Fruit fly (Drosophila melanogaster) whole organism, prepupa: ENCODE measurements around the gene Aptx.

Experiments
- CG1621 ChIP-seq: fragments of 200-800 bp; sonication (Bioruptor generic); optimal IDR thresholded peaks from 3 replicates; lab custom pipeline; 2018; ENCODE audit warnings: missing biosample characterization, mild to moderate bottlenecking, missing genetic modification characterization
- CG6854 ChIP-seq: fragments of 200-800 bp; sonication (Bioruptor generic); optimal IDR thresholded peaks from 2 replicates; lab custom pipeline; 2017; ENCODE audit warnings: missing biosample characterization, mild to moderate bottlenecking, missing genetic modification characterization
- Eip78C ChIP-seq: fragments of 200-800 bp; sonication (Bioruptor generic); peaks from one replicate; lab custom pipeline; 2016; ENCODE audit warnings: missing biosample characterization, missing genetic modification characterization
- fd85E ChIP-seq: fragments of 200-800 bp; sonication (Bioruptor generic); optimal IDR thresholded peaks from 3 replicates; lab custom pipeline; 2016; ENCODE audit warnings: missing biosample characterization, missing genetic modification characterization

- TF ChIP-seq CG6854 (GFP tag; lab: Kevin White, UChicago) (no peak), fd85E (no peak), Eip78C (GFP tag; lab: Kevin White, UChicago) (no peak), CG1621 (no peak)
Measured at dm6 chr3R:19408573-19408972, 5.3 kb downstream of the Aptx start, which contains the start of gene CG11626.
